Fruit fly (Drosophila melanogaster) whole organism, embryonic: Measurements from ENCODE around the gene CG11379.

Source experiments
- Abd-B ChIP-seq: fragments of 200-800 bp; sonication (Bioruptor generic); optimal IDR thresholded peaks from 2 replicates; lab custom pipeline; 2018; ENCODE audit warnings: missing biosample characterization, mild to moderate bottlenecking, missing genetic modification characterization, moderate library complexity
- Aef1 ChIP-seq: fragments of 200-800 bp; sonication (Bioruptor generic); IDR thresholded peaks from 3 replicates; pipeline ENCODE4 v1.3.6; 2022; ENCODE audit warnings: missing biosample characterization, missing genetic modification characterization
- Atf6 ChIP-seq: fragments of 200-800 bp; sonication (Bioruptor generic); IDR thresholded peaks from 2 replicates; pipeline ENCODE4 v1.3.6; 2022; ENCODE audit warnings: missing biosample characterization, missing genetic modification characterization
- Blimp-1 ChIP-seq: fragments of 200-800 bp; sonication (Bioruptor generic); optimal IDR thresholded peaks from 3 replicates; lab custom pipeline; 2018; ENCODE audit warnings: missing biosample characterization, missing genetic modification characterization, mild to moderate bottlenecking, moderate library complexity, missing genetic modification reagents
- CG11504 ChIP-seq: fragments of 200-800 bp; sonication (Bioruptor generic); optimal IDR thresholded peaks from 3 replicates; lab custom pipeline; 2019; ENCODE audit warnings: missing biosample characterization, mild to moderate bottlenecking, missing genetic modification characterization, moderate library complexity
- CG13287 ChIP-seq: fragments of 200-800 bp; sonication (Bioruptor generic); IDR thresholded peaks from 2 replicates; pipeline ENCODE4 v1.3.6; 2022; ENCODE audit warnings: missing biosample characterization, missing genetic modification characterization; ENCODE audit not compliant: partially characterized antibody
- CG30020 ChIP-seq: fragments of 200-800 bp; optimal IDR thresholded peaks from 2 replicates; lab custom pipeline; 2019; ENCODE audit warnings: missing biosample characterization, mild to moderate bottlenecking, missing genetic modification characterization, moderate library complexity
- CG33213 ChIP-seq: fragments of 200-800 bp; sonication (Bioruptor generic); optimal IDR thresholded peaks from 3 replicates; lab custom pipeline; 2016; ENCODE audit warnings: missing biosample characterization, missing genetic modification characterization
- CG4707 ChIP-seq: fragments of 200-800 bp; sonication (Bioruptor generic); optimal IDR thresholded peaks from 2 replicates; lab custom pipeline; 2018; ENCODE audit warnings: missing biosample characterization, mild to moderate bottlenecking, missing genetic modification characterization, moderate library complexity
- CG4854 ChIP-seq: fragments of 200-800 bp; sonication (Bioruptor generic); optimal IDR thresholded peaks from 2 replicates; lab custom pipeline; 2016; ENCODE audit warnings: missing biosample characterization, missing genetic modification characterization, inconsistent platforms
- CG6654 ChIP-seq: fragments of 200-800 bp; sonication (Bioruptor generic); optimal IDR thresholded peaks from 2 replicates; lab custom pipeline; 2017; ENCODE audit warnings: missing biosample characterization, mild to moderate bottlenecking, missing genetic modification characterization
- CG7357 ChIP-seq: fragments of 200-800 bp; sonication (Bioruptor generic); IDR thresholded peaks from 3 replicates; pipeline ENCODE4 v1.3.6; 2022; ENCODE audit warnings: missing biosample characterization, missing genetic modification characterization
- CG7372 ChIP-seq: fragments of 200-800 bp; sonication (Bioruptor generic); IDR thresholded peaks from 2 replicates; pipeline ENCODE4 v1.3.6; 2022; ENCODE audit warnings: missing biosample characterization, missing genetic modification characterization
- CG7928 ChIP-seq: fragments of 200-800 bp; sonication (Bioruptor generic); optimal IDR thresholded peaks from 2 replicates; lab custom pipeline; 2017; ENCODE audit warnings: missing biosample characterization, mild to moderate bottlenecking, missing genetic modification characterization
- CG8478 ChIP-seq: fragments of >200 bp; optimal IDR thresholded peaks from 2 replicates; lab custom pipeline; 2018
- Dll ChIP-seq: fragments of 200-800 bp; sonication (Bioruptor generic); IDR thresholded peaks from 4 replicates; pipeline ENCODE4 v1.3.6; 2022; ENCODE audit warnings: missing biosample characterization, missing genetic modification characterization; ENCODE audit not compliant: partially characterized antibody
- Dp ChIP-seq: fragments of 200-800 bp; sonication (Bioruptor generic); optimal IDR thresholded peaks from 2 replicates; lab custom pipeline; 2018; ENCODE audit warnings: missing biosample characterization, mild to moderate bottlenecking, missing genetic modification characterization, moderate library complexity
- Ets97D ChIP-seq: fragments of 200-800 bp; sonication (Bioruptor generic); optimal IDR thresholded peaks from 3 replicates; lab custom pipeline; 2016; ENCODE audit warnings: missing biosample characterization, missing genetic modification characterization
- Hmr ChIP-seq: fragments of 200-800 bp; sonication (Bioruptor generic); optimal IDR thresholded peaks from 3 replicates; lab custom pipeline; 2017; ENCODE audit warnings: mild to moderate bottlenecking, missing biosample characterization, missing genetic modification reagents, missing genetic modification characterization
- Lhr ChIP-seq: fragments of 200-800 bp; sonication (Bioruptor generic); optimal IDR thresholded peaks from 3 replicates; lab custom pipeline; 2017; ENCODE audit warnings: mild to moderate bottlenecking, missing biosample characterization, missing genetic modification reagents, missing genetic modification characterization
- MBD-R2 ChIP-seq: fragments of 200-800 bp; sonication (Bioruptor generic); IDR thresholded peaks from 2 replicates; pipeline ENCODE4 v1.3.6; 2022; ENCODE audit warnings: missing biosample characterization, missing genetic modification characterization
- Meics ChIP-seq: fragments of 200-800 bp; sonication (Bioruptor generic); optimal IDR thresholded peaks from 2 replicates; lab custom pipeline; 2017; ENCODE audit warnings: missing biosample characterization, mild to moderate bottlenecking, missing genetic modification characterization
- Pdp1 ChIP-seq, 2 experiments: fragments of 200-800 bp; sonication (Bioruptor generic); optimal IDR thresholded peaks; 3 replicates each; lab custom pipeline; 2016; ENCODE audit warnings: missing biosample characterization in 2 of 2, missing genetic modification characterization in 2 of 2, mild to moderate bottlenecking in 1 of 2, moderate library complexity in 1 of 2
- Poxn ChIP-seq: fragments of 200-800 bp; sonication (Bioruptor generic); IDR thresholded peaks from 2 replicates; pipeline ENCODE4 v1.3.6; 2022; ENCODE audit warnings: missing biosample characterization, missing genetic modification characterization
- Sin3A ChIP-seq: fragments of >200 bp; optimal IDR thresholded peaks from 2 replicates; lab custom pipeline; 2018
- Trl ChIP-seq, 3 experiments: fragments of >200 bp in 2 of 3; fragments of 200-800 bp in 1 of 3; sonication (Bioruptor generic) in 1 of 3; optimal IDR thresholded peaks; 2 replicates in 1 of 3; 3 replicates in 2 of 3; lab custom pipeline; 2016 to 2017; ENCODE audit warnings: missing biosample characterization in 1 of 3, missing genetic modification characterization in 1 of 3
- Xrp1 ChIP-seq: fragments of 200-800 bp; sonication (Bioruptor generic); IDR thresholded peaks from 2 replicates; pipeline ENCODE4 v1.3.6; 2022; ENCODE audit warnings: missing biosample characterization, missing genetic modification characterization
- al ChIP-seq: fragments of 200-800 bp; sonication (Bioruptor generic); IDR thresholded peaks from 2 replicates; pipeline ENCODE4 v1.3.6; 2022; ENCODE audit warnings: missing biosample characterization, missing genetic modification characterization
- chn ChIP-seq: fragments of 200-800 bp; sonication (Bioruptor generic); optimal IDR thresholded peaks from 2 replicates; lab custom pipeline; 2016; ENCODE audit warnings: missing biosample characterization, missing genetic modification characterization
- crc ChIP-seq: fragments of 200-800 bp; sonication (Bioruptor generic); optimal IDR thresholded peaks from 2 replicates; lab custom pipeline; 2016; ENCODE audit warnings: missing biosample characterization, missing genetic modification characterization
- disco-r ChIP-seq: fragments of 200-800 bp; sonication (Bioruptor generic); optimal IDR thresholded peaks from 2 replicates; lab custom pipeline; 2016; ENCODE audit warnings: missing biosample characterization, missing genetic modification characterization
- dmrt99B ChIP-seq: fragments of 200-800 bp; sonication (Bioruptor generic); optimal IDR thresholded peaks from 2 replicates; lab custom pipeline; 2018; ENCODE audit warnings: missing biosample characterization, mild to moderate bottlenecking, missing genetic modification characterization, moderate library complexity
- gfzf ChIP-seq: fragments of 200-800 bp; sonication (Bioruptor generic); optimal IDR thresholded peaks from 2 replicates; lab custom pipeline; 2016; ENCODE audit warnings: missing biosample characterization, mild to moderate bottlenecking, missing genetic modification characterization, moderate library complexity
- hbn ChIP-seq: fragments of 200-800 bp; sonication (Bioruptor generic); IDR thresholded peaks from 2 replicates; pipeline ENCODE4 v1.3.6; 2022; ENCODE audit warnings: missing biosample characterization, missing genetic modification characterization; ENCODE audit not compliant: partially characterized antibody
- knrl ChIP-seq: fragments of 200-800 bp; sonication (Bioruptor generic); IDR thresholded peaks from 3 replicates; pipeline ENCODE4 v1.3.6; 2022; ENCODE audit warnings: missing biosample characterization, missing genetic modification characterization; ENCODE audit not compliant: partially characterized antibody
- nerfin-1 ChIP-seq: fragments of 200-800 bp; sonication (Bioruptor generic); optimal IDR thresholded peaks from 3 replicates; lab custom pipeline; 2019; ENCODE audit warnings: missing biosample characterization, mild to moderate bottlenecking, missing genetic modification characterization, moderate library complexity
- nerfin-2 ChIP-seq: fragments of 200-800 bp; sonication (Bioruptor generic); IDR thresholded peaks from 2 replicates; pipeline ENCODE4 v1.3.6; 2022; ENCODE audit warnings: missing biosample characterization, missing genetic modification characterization; ENCODE audit not compliant: partially characterized antibody
- row ChIP-seq: fragments of 200-800 bp; sonication (Bioruptor generic); IDR thresholded peaks from 3 replicates; pipeline ENCODE4 v1.3.6; 2022; ENCODE audit warnings: missing biosample characterization, missing genetic modification characterization
- sens ChIP-seq: fragments of 200-800 bp; sonication (Bioruptor generic); peaks from one replicate; lab custom pipeline; 2016; ENCODE audit warnings: missing biosample characterization, missing genetic modification characterization
- sna ChIP-seq: fragments of 200-800 bp; sonication (Bioruptor generic); IDR thresholded peaks from 2 replicates; pipeline ENCODE4 v1.3.6; 2022; ENCODE audit warnings: missing biosample characterization, missing genetic modification characterization; ENCODE audit not compliant: partially characterized antibody
- so ChIP-seq: fragments of 200-800 bp; sonication (Bioruptor generic); IDR thresholded peaks from 3 replicates; pipeline ENCODE4 v1.3.6; 2022; ENCODE audit warnings: missing biosample characterization, missing genetic modification characterization
- ssp ChIP-seq: fragments of 200-800 bp; sonication (Bioruptor generic); IDR thresholded peaks from 2 replicates; pipeline ENCODE4 v1.3.6; 2022; ENCODE audit warnings: missing biosample characterization, missing genetic modification characterization
- stc ChIP-seq: fragments of 200-800 bp; sonication (Bioruptor generic); IDR thresholded peaks from 2 replicates; pipeline ENCODE4 v1.3.6; 2022; ENCODE audit warnings: missing biosample characterization, missing genetic modification characterization
- stwl ChIP-seq: fragments of 200-800 bp; sonication (Bioruptor generic); optimal IDR thresholded peaks from 3 replicates; lab custom pipeline; 2018; ENCODE audit warnings: missing biosample characterization, mild to moderate bottlenecking, missing genetic modification characterization, moderate library complexity
- tll ChIP-seq, 2 experiments: fragments of 200-800 bp in 1 of 2; fragments of >200 bp in 1 of 2; sonication (Bioruptor generic) in 1 of 2; optimal IDR thresholded peaks; 2 replicates each; lab custom pipeline; 2017 to 2019; ENCODE audit warnings: missing biosample characterization in 2 of 2, missing genetic modification characterization in 2 of 2, mild to moderate bottlenecking in 1 of 2, moderate library complexity in 1 of 2
- tna ChIP-seq: fragments of 200-800 bp; sonication (Bioruptor generic); IDR thresholded peaks from 2 replicates; pipeline ENCODE4 v1.3.6; 2022; ENCODE audit warnings: missing biosample characterization, missing genetic modification characterization; ENCODE audit not compliant: partially characterized antibody
- tup ChIP-seq: fragments of 200-800 bp; sonication (Bioruptor generic); optimal IDR thresholded peaks from 2 replicates; lab custom pipeline; 2016; ENCODE audit warnings: missing biosample characterization, mild to moderate bottlenecking, missing genetic modification characterization, moderate library complexity
- zen ChIP-seq: fragments of 200-800 bp; sonication (Bioruptor generic); optimal IDR thresholded peaks from 3 replicates; lab custom pipeline; 2018; ENCODE audit warnings: missing biosample characterization, mild to moderate bottlenecking, missing genetic modification characterization, moderate library complexity

Gene CG11379

dm6 chrX:1209251-1210020 lies 29.5 kb downstream of the CG11379 start, which contains the start of gene CG11382 (continued):
- peak; percentile 10 to 57 for TF ChIP-seq Trl (optimal IDR thresholded peaks at IDR 0.05; lab: Kevin White, UChicago)
- no peak for TF ChIP-seq Trl (GFP tag; optimal IDR thresholded peaks at IDR 0.05; lab: Kevin White, UChicago)
- no peak for TF ChIP-seq Aef1
- no peak for TF ChIP-seq CG4854 (GFP tag; lab: Kevin White, UChicago)
- no peak for TF ChIP-seq Atf6 (GFP tag; lab: Robert Waterston, UW)
- TF ChIP-seq Blimp-1 (GFP tag; lab: Kevin White, UChicago) = peak; percentile 92
- TF ChIP-seq zen (tag; lab: Kevin White, UChicago) = peak; percentile 37
- 0 out of 2 replicates have a peak, but pooled peaks have one; percentile 21 for TF ChIP-seq Xrp1 (GFP tag; lab: Robert Waterston, UW)
- no peak for TF ChIP-seq Ets97D
- no peak for TF ChIP-seq CG7372 (GFP tag; lab: Robert Waterston, UW)
- no peak for TF ChIP-seq so (GFP tag; lab: Robert Waterston, UW)
- no peak for TF ChIP-seq Abd-B (GFP tag; lab: Kevin White, UChicago)
- peak; percentile 78 for TF ChIP-seq CG4707
- peak; percentile 3 for TF ChIP-seq nerfin-1 (tag; lab: Kevin White, UChicago)
- no peak for TF ChIP-seq al (GFP tag; lab: Robert Waterston, UW)
- TF ChIP-seq dmrt99B = peak; percentile 12
- no peak for TF ChIP-seq Meics (GFP tag; lab: Kevin White, UChicago)
- 0 out of 4 replicates have a peak, but pooled peaks have one; percentile 39 for TF ChIP-seq Dll (GFP tag; lab: Robert Waterston, UW)
- TF ChIP-seq CG13287 = no peak
- no peak for TF ChIP-seq CG7928 (GFP tag; lab: Kevin White, UChicago)
- TF ChIP-seq chn = no peak
- TF ChIP-seq sens (GFP tag; lab: Kevin White, UChicago) = peak; percentile 36
- no peak for TF ChIP-seq CG11504 (tag; lab: Kevin White, UChicago)
- TF ChIP-seq stwl (tag; lab: Kevin White, UChicago) = peak; percentile 5
- TF ChIP-seq tll (GFP tag; optimal IDR thresholded peaks at IDR 0.05; lab: Kevin White, UChicago) = peak in 1 of 2 experiments; percentile 13
- TF ChIP-seq CG8478 = no peak
- TF ChIP-seq CG6654 (GFP tag; lab: Kevin White, UChicago) = peak; percentile 96
- no peak for TF ChIP-seq disco-r (GFP tag; lab: Kevin White, UChicago)

dm6 chrX:1215000-1215399 lies 35.0 kb downstream of the CG11379 start, which contains the start of gene CG11398:
TSS of gene CG11398 (minus strand) at chrX:1215156.
- TF ChIP-seq CG30020 (tag; lab: Kevin White, UChicago) (peak; percentile 4), CG33213 (GFP tag; lab: Kevin White, UChicago) (peak; percentile 55), tup (no peak), nerfin-2 (GFP tag; lab: Robert Waterston, UW) (peak; percentile 51; the same call in 1 of the 2 replicates), knrl (GFP tag; lab: Robert Waterston, UW) (peak; percentile 80), crc (no peak), Ets97D (peak; percentile 76), ssp (GFP tag; lab: Robert Waterston, UW) (peak; percentile 82), tna (GFP tag; lab: Robert Waterston, UW) (peak; percentile 48), hbn (peak; percentile 77; the same call in 1 of the 2 replicates), Sin3A (lab: Kevin White, UChicago) (peak; percentile 67), gfzf (peak; percentile 92), MBD-R2 (GFP tag; lab: Robert Waterston, UW) (peak; percentile 82), Lhr (GFP tag; lab: Kevin White, UChicago) (peak; percentile 18), Poxn (GFP tag; lab: Robert Waterston, UW) (no peak), row (GFP tag; lab: Robert Waterston, UW) (peak; percentile 33; the same call in 1 of the 3 replicates), Pdp1 (GFP tag; optimal IDR thresholded peaks at IDR 0.05; lab: Kevin White, UChicago) (peak in 1 of 2 experiments; percentile 94), Dp (peak; percentile 76), CG7357 (GFP tag; lab: Robert Waterston, UW) (peak; percentile 46; the same call in 1 of the 3 replicates), Hmr (GFP tag; lab: Kevin White, UChicago) (no peak), stc (GFP tag; lab: Robert Waterston, UW) (no peak), sna (GFP tag; lab: Robert Waterston, UW) (peak; percentile 66)
